Fruit fly (Drosophila melanogaster) whole organism, pupa: ENCODE results near the gene lectin-33A.

Experiments
- CG10348 ChIP-seq: fragments of 200-800 bp; sonication (Bioruptor generic); IDR thresholded peaks from 2 replicates; pipeline ENCODE4 v1.3.6; 2022; ENCODE audit warnings: missing biosample characterization, missing genetic modification characterization
- CG34367 ChIP-seq: fragments of 200-800 bp; sonication (Bioruptor generic); optimal IDR thresholded peaks from 2 replicates; lab custom pipeline; 2018; ENCODE audit warnings: missing biosample characterization, mild to moderate bottlenecking, missing genetic modification characterization
- CG4496 ChIP-seq: fragments of 200-800 bp; sonication (Bioruptor generic); IDR thresholded peaks from 3 replicates; pipeline ENCODE4 v1.3.6; 2022; ENCODE audit warnings: missing biosample characterization, missing genetic modification characterization
- CG8301 ChIP-seq: fragments of 200-800 bp; sonication (Bioruptor generic); optimal IDR thresholded peaks from 2 replicates; lab custom pipeline; 2018; ENCODE audit warnings: missing biosample characterization, mild to moderate bottlenecking, missing genetic modification characterization
- EcR ChIP-seq: fragments of 200-800 bp; sonication (Bioruptor generic); optimal IDR thresholded peaks from 3 replicates; lab custom pipeline; 2019; ENCODE audit warnings: missing biosample characterization, missing genetic modification characterization, mild to moderate bottlenecking, moderate library complexity, missing genetic modification reagents
- Ets98B ChIP-seq: fragments of 200-800 bp; sonication (Bioruptor generic); IDR thresholded peaks from 2 replicates; pipeline ENCODE4 v1.3.6; 2022; ENCODE audit warnings: missing biosample characterization, missing genetic modification characterization
- gl ChIP-seq: fragments of 200-800 bp; sonication (Bioruptor generic); optimal IDR thresholded peaks from 2 replicates; lab custom pipeline; 2018; ENCODE audit warnings: missing biosample characterization, mild to moderate bottlenecking, missing genetic modification characterization
- rn ChIP-seq: fragments of 200-800 bp; sonication (Bioruptor generic); IDR thresholded peaks from 2 replicates; pipeline ENCODE4 v1.3.6; 2022; ENCODE audit warnings: missing biosample characterization, missing genetic modification characterization

- TF ChIP-seq CG4496 (GFP tag; lab: Robert Waterston, UW) (no peak), CG10348 (GFP tag; lab: Robert Waterston, UW) (no peak), CG8301 (no peak), Ets98B (no peak), EcR (peak; percentile 98), CG34367 (tag; lab: Kevin White, UChicago) (no peak), rn (no peak), gl (tag; lab: Kevin White, UChicago) (no peak)
Measured at dm6 chr2L:11045467-11045914, 43.6 kb downstream of the lectin-33A start.
